Fruit fly (Drosophila melanogaster) whole organism, embryonic: Measurements from ENCODE around the gene Lrr47.

Experiments used
- B-H1 ChIP-seq: fragments of 200-800 bp; sonication (Bioruptor generic); IDR thresholded peaks from 3 replicates; pipeline ENCODE4 v1.3.6; 2022; ENCODE audit warnings: missing biosample characterization, missing genetic modification characterization
- CG10267 ChIP-seq: fragments of 200-800 bp; sonication (Bioruptor generic); optimal IDR thresholded peaks from 2 replicates; lab custom pipeline; 2018; ENCODE audit warnings: missing biosample characterization, mild to moderate bottlenecking, missing genetic modification characterization, moderate library complexity
- CG10959 ChIP-seq: fragments of 200-800 bp; sonication (Bioruptor generic); IDR thresholded peaks from 2 replicates; pipeline ENCODE4 v1.3.6; 2022; ENCODE audit warnings: missing biosample characterization, missing genetic modification characterization
- CG11696 ChIP-seq: fragments of 200-800 bp; sonication (Bioruptor generic); IDR thresholded peaks from 2 replicates; pipeline ENCODE4 v1.3.6; 2022; ENCODE audit warnings: missing biosample characterization, missing genetic modification characterization
- CG12769 ChIP-seq: fragments of 200-800 bp; sonication (Bioruptor generic); optimal IDR thresholded peaks from 2 replicates; lab custom pipeline; 2019; ENCODE audit warnings: missing biosample characterization, mild to moderate bottlenecking, missing genetic modification characterization, moderate library complexity
- CG13775 ChIP-seq: fragments of 200-800 bp; sonication (Bioruptor generic); optimal IDR thresholded peaks from 3 replicates; lab custom pipeline; 2017; ENCODE audit warnings: missing biosample characterization, mild to moderate bottlenecking, missing genetic modification characterization
- CG14441 ChIP-seq: fragments of 200-800 bp; sonication (Bioruptor generic); IDR thresholded peaks from 2 replicates; pipeline ENCODE4 v1.3.6; 2022; ENCODE audit warnings: missing biosample characterization, missing genetic modification characterization
- CG15514 ChIP-seq: fragments of 200-800 bp; sonication (Bioruptor generic); optimal IDR thresholded peaks from 3 replicates; lab custom pipeline; 2017; ENCODE audit warnings: missing biosample characterization, missing genetic modification characterization, mild to moderate bottlenecking, moderate library complexity, missing genetic modification reagents
- CG15696 ChIP-seq: fragments of 200-800 bp; sonication (Bioruptor generic); optimal IDR thresholded peaks from 2 replicates; lab custom pipeline; 2019; ENCODE audit warnings: missing biosample characterization, mild to moderate bottlenecking, missing genetic modification characterization, moderate library complexity
- CG16815 ChIP-seq: fragments of 200-800 bp; sonication (Bioruptor generic); optimal IDR thresholded peaks from 3 replicates; lab custom pipeline; 2017; ENCODE audit warnings: missing biosample characterization, mild to moderate bottlenecking, missing genetic modification characterization
- CG17802 ChIP-seq: fragments of 200-800 bp; sonication (Bioruptor generic); optimal IDR thresholded peaks from 2 replicates; lab custom pipeline; 2018; ENCODE audit warnings: missing biosample characterization, mild to moderate bottlenecking, missing genetic modification characterization, moderate library complexity
- CG2120 ChIP-seq: fragments of 200-800 bp; sonication (Bioruptor generic); optimal IDR thresholded peaks from 3 replicates; lab custom pipeline; 2016; ENCODE audit warnings: missing biosample characterization, missing genetic modification characterization
- CG33557 ChIP-seq: fragments of 200-800 bp; sonication (Bioruptor generic); optimal IDR thresholded peaks from 2 replicates; lab custom pipeline; 2019; ENCODE audit warnings: missing biosample characterization, mild to moderate bottlenecking, missing genetic modification characterization, moderate library complexity
- CG4617 ChIP-seq: fragments of 200-800 bp; sonication (Bioruptor generic); optimal IDR thresholded peaks from 3 replicates; lab custom pipeline; 2016; ENCODE audit warnings: missing biosample characterization, missing genetic modification characterization, borderline replicate concordance
- CG4707 ChIP-seq: fragments of 200-800 bp; sonication (Bioruptor generic); optimal IDR thresholded peaks from 2 replicates; lab custom pipeline; 2018; ENCODE audit warnings: missing biosample characterization, mild to moderate bottlenecking, missing genetic modification characterization, moderate library complexity
- CG4730 ChIP-seq: fragments of 200-800 bp; sonication (Bioruptor generic); IDR thresholded peaks from 2 replicates; pipeline ENCODE4 v1.3.6; 2022; ENCODE audit warnings: missing biosample characterization, missing genetic modification characterization
- CG6654 ChIP-seq: fragments of 200-800 bp; sonication (Bioruptor generic); optimal IDR thresholded peaks from 2 replicates; lab custom pipeline; 2017; ENCODE audit warnings: missing biosample characterization, mild to moderate bottlenecking, missing genetic modification characterization
- CG8924 ChIP-seq: fragments of 200-800 bp; optimal IDR thresholded peaks from 3 replicates; lab custom pipeline; 2019; ENCODE audit warnings: missing biosample characterization, mild to moderate bottlenecking, missing genetic modification characterization, moderate library complexity
- CG9437 ChIP-seq: fragments of 200-800 bp; sonication (Bioruptor generic); optimal IDR thresholded peaks from 2 replicates; lab custom pipeline; 2018; ENCODE audit warnings: missing biosample characterization, mild to moderate bottlenecking, missing genetic modification characterization
- Dip3 ChIP-seq: fragments of 200-800 bp; sonication (Bioruptor generic); optimal IDR thresholded peaks from 3 replicates; lab custom pipeline; 2016; ENCODE audit warnings: missing biosample characterization, missing genetic modification characterization
- E2f1 ChIP-seq: fragments of 200-800 bp; sonication (Bioruptor generic); IDR thresholded peaks from 2 replicates; pipeline ENCODE4 v1.3.6; 2022; ENCODE audit warnings: missing biosample characterization, missing genetic modification characterization
- Ets97D ChIP-seq: fragments of 200-800 bp; sonication (Bioruptor generic); optimal IDR thresholded peaks from 3 replicates; lab custom pipeline; 2016; ENCODE audit warnings: missing biosample characterization, missing genetic modification characterization
- Fer3 ChIP-seq: fragments of 200-800 bp; sonication (Bioruptor generic); optimal IDR thresholded peaks from 2 replicates; lab custom pipeline; 2018; ENCODE audit warnings: missing biosample characterization, mild to moderate bottlenecking, missing genetic modification characterization, moderate library complexity
- Med ChIP-seq: fragments of 200-800 bp; sonication (Bioruptor generic); peaks from one replicate; lab custom pipeline; 2016; ENCODE audit warnings: missing biosample characterization, missing genetic modification characterization, mild to moderate bottlenecking, inconsistent platforms, moderate library complexity
- Nf-YB ChIP-seq: fragments of 200-800 bp; sonication (Bioruptor generic); optimal IDR thresholded peaks from 3 replicates; lab custom pipeline; 2019; ENCODE audit warnings: missing biosample characterization, mild to moderate bottlenecking, missing genetic modification characterization, moderate library complexity
- Oaz ChIP-seq: fragments of 200-800 bp; sonication (Bioruptor generic); IDR thresholded peaks from 2 replicates; pipeline ENCODE4 v1.3.6; 2022; ENCODE audit warnings: missing biosample characterization, missing genetic modification characterization
- Poxn ChIP-seq: fragments of 200-800 bp; sonication (Bioruptor generic); IDR thresholded peaks from 2 replicates; pipeline ENCODE4 v1.3.6; 2022; ENCODE audit warnings: missing biosample characterization, missing genetic modification characterization
- Spps ChIP-seq: fragments of 200-800 bp; sonication (Bioruptor generic); optimal IDR thresholded peaks from 2 replicates; lab custom pipeline; 2018; ENCODE audit warnings: missing biosample characterization, mild to moderate bottlenecking, missing genetic modification characterization
- Vsx1 ChIP-seq: fragments of 200-800 bp; sonication (Bioruptor generic); optimal IDR thresholded peaks from 2 replicates; lab custom pipeline; 2017; ENCODE audit warnings: missing biosample characterization, mild to moderate bottlenecking, missing genetic modification characterization, missing genetic modification reagents
- amos ChIP-seq: fragments of 200-800 bp; sonication (Bioruptor generic); IDR thresholded peaks from 2 replicates; pipeline ENCODE4 v1.3.6; 2022; ENCODE audit warnings: missing biosample characterization, missing genetic modification characterization; ENCODE audit not compliant: partially characterized antibody
- bbx ChIP-seq: fragments of 200-800 bp; sonication (Bioruptor generic); IDR thresholded peaks from 2 replicates; pipeline ENCODE4 v1.3.6; 2022; ENCODE audit warnings: missing biosample characterization, missing genetic modification characterization; ENCODE audit not compliant: partially characterized antibody
- bigmax ChIP-seq: fragments of 200-800 bp; sonication (Bioruptor generic); optimal IDR thresholded peaks from 2 replicates; lab custom pipeline; 2018; ENCODE audit warnings: missing biosample characterization, mild to moderate bottlenecking, missing genetic modification characterization
- chif ChIP-seq, 2 experiments: fragments of 200-800 bp; sonication (Bioruptor generic); optimal IDR thresholded peaks; 3 replicates each; lab custom pipeline; 2016; ENCODE audit warnings: missing biosample characterization in 2 of 2, missing genetic modification characterization in 2 of 2
- chm ChIP-seq: fragments of 200-800 bp; sonication (Bioruptor generic); IDR thresholded peaks from 2 replicates; pipeline ENCODE4 v1.3.6; 2022; ENCODE audit warnings: missing biosample characterization, missing genetic modification characterization
- corto ChIP-seq: fragments of 200-800 bp; sonication (Bioruptor generic); optimal IDR thresholded peaks from 2 replicates; lab custom pipeline; 2016; ENCODE audit warnings: missing biosample characterization, mild to moderate bottlenecking, missing genetic modification characterization, moderate library complexity
- da ChIP-seq: fragments of 200-800 bp; sonication (Bioruptor generic); optimal IDR thresholded peaks from 2 replicates; lab custom pipeline; 2016; ENCODE audit warnings: missing biosample characterization, missing genetic modification characterization
- exex ChIP-seq: fragments of 200-800 bp; sonication (Bioruptor generic); optimal IDR thresholded peaks from 4 replicates; lab custom pipeline; 2018; ENCODE audit warnings: missing biosample characterization, mild to moderate bottlenecking, missing genetic modification characterization, moderate library complexity
- ftz-f1 ChIP-seq: fragments of 200-800 bp; sonication (Bioruptor generic); optimal IDR thresholded peaks from 2 replicates; lab custom pipeline; 2016; ENCODE audit warnings: missing biosample characterization, missing genetic modification characterization
- fu2 ChIP-seq: fragments of 200-800 bp; sonication (Bioruptor generic); optimal IDR thresholded peaks from 2 replicates; lab custom pipeline; 2016; ENCODE audit warnings: missing biosample characterization, missing genetic modification characterization
- hkb ChIP-seq, 2 experiments: fragments of 200-800 bp in 1 of 2; fragments of >200 bp in 1 of 2; sonication (Bioruptor generic) in 1 of 2; IDR thresholded peaks in 1 of 2; optimal IDR thresholded peaks in 1 of 2; 2 replicates each; pipeline versions ENCODE4 v1.3.6 to Lab custom; 2017 to 2022; ENCODE audit warnings: missing biosample characterization in 1 of 2, missing genetic modification characterization in 1 of 2
- lmd ChIP-seq: fragments of 200-800 bp; sonication (Bioruptor generic); IDR thresholded peaks from 2 replicates; pipeline ENCODE4 v1.3.6; 2022; ENCODE audit warnings: missing biosample characterization, missing genetic modification characterization
- nmo ChIP-seq: fragments of 200-800 bp; sonication (Bioruptor generic); optimal IDR thresholded peaks from 2 replicates; lab custom pipeline; 2018; ENCODE audit warnings: missing biosample characterization, mild to moderate bottlenecking, missing genetic modification characterization, moderate library complexity
- org-1 ChIP-seq: fragments of 200-800 bp; sonication (Bioruptor generic); optimal IDR thresholded peaks from 2 replicates; lab custom pipeline; 2017; ENCODE audit warnings: missing biosample characterization, missing genetic modification characterization
- row ChIP-seq: fragments of 200-800 bp; sonication (Bioruptor generic); IDR thresholded peaks from 3 replicates; pipeline ENCODE4 v1.3.6; 2022; ENCODE audit warnings: missing biosample characterization, missing genetic modification characterization
- tup ChIP-seq: fragments of 200-800 bp; sonication (Bioruptor generic); optimal IDR thresholded peaks from 2 replicates; lab custom pipeline; 2016; ENCODE audit warnings: missing biosample characterization, mild to moderate bottlenecking, missing genetic modification characterization, moderate library complexity
- vfl ChIP-seq: fragments of 200-800 bp; sonication (Bioruptor generic); optimal IDR thresholded peaks from 2 replicates; lab custom pipeline; 2016; ENCODE audit warnings: missing biosample characterization, missing genetic modification characterization
- vvl ChIP-seq: fragments of 200-800 bp; sonication (Bioruptor generic); IDR thresholded peaks from 2 replicates; pipeline ENCODE4 v1.3.6; 2022; ENCODE audit warnings: missing biosample characterization, missing genetic modification characterization
- zfh1 ChIP-seq: fragments of 200-800 bp; sonication (Bioruptor generic); IDR thresholded peaks from 3 replicates; pipeline ENCODE4 v1.3.6; 2022; ENCODE audit warnings: missing biosample characterization, missing genetic modification characterization

Gene Lrr47

DNA sequence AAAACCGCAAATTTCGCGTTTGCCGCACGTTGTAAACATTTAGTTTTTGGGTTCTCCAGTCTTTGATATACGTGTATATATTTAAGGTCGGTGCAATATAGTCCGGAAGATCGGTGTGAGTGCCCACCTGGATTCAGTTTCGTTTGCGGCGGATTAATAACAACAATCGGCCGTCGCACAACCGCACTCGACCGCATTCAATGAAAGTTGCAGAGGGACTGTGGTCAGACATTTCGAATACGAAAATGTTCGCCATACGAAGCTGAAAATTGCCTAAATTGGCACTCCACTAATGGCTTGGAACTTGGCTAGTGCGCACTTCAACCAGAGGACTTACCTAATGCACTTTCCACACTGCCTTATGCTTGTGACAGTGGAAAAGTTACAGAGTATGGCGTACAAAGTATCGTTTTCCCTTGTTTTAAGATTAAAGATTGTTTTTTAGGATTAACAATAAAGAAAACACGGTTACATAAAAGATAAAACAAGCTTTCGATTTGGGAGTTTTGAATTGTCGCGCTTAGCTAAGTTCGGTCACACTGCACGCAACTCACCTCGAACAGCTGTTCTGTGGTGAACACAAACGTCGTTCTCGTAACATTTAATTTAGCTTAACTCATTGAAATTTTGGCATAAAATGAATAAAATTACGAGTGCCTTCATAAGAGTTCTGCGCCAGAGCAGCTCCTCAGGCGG, 10.4 kb upstream of the Lrr47 start, which contains the start of the genes Myo31DF and CG6094 (continued):
- no peak for TF ChIP-seq CG9437
- peak; percentile 9 for TF ChIP-seq CG8924
- TF ChIP-seq da = peak; percentile 24
- no peak for TF ChIP-seq org-1 (GFP tag; lab: Kevin White, UChicago)
- peak; percentile 5; the same call in 1 of the 2 replicates for TF ChIP-seq lmd (GFP tag; lab: Robert Waterston, UW)
- TF ChIP-seq row = peak; percentile 59
- TF ChIP-seq bbx (GFP tag; lab: Robert Waterston, UW) = peak; percentile 65
- peak; percentile 93 for TF ChIP-seq Med (GFP tag; lab: Kevin White, UChicago)
- TF ChIP-seq CG6654 (GFP tag; lab: Kevin White, UChicago) = peak; percentile 96
- TF ChIP-seq corto (GFP tag; lab: Kevin White, UChicago) = no peak
- TF ChIP-seq nmo (GFP tag; lab: Kevin White, UChicago) = peak; percentile 78
- TF ChIP-seq Poxn (GFP tag; lab: Robert Waterston, UW) = no peak
- no peak for TF ChIP-seq tup (GFP tag; lab: Kevin White, UChicago)
- no peak for TF ChIP-seq Spps (tag; lab: Kevin White, UChicago)
- 0 out of 3 replicates have a peak, but pooled peaks have one; percentile 24 for TF ChIP-seq zfh1 (GFP tag; lab: Robert Waterston, UW)
- TF ChIP-seq chm (GFP tag; lab: Robert Waterston, UW) = peak; percentile 78
- no peak for TF ChIP-seq CG13775 (GFP tag; lab: Kevin White, UChicago)
- TF ChIP-seq Ets97D (GFP tag; lab: Kevin White, UChicago) = peak; percentile 81
- peak; percentile 7 for TF ChIP-seq CG4617 (GFP tag; lab: Kevin White, UChicago)
- no peak for TF ChIP-seq bigmax (GFP tag; lab: Kevin White, UChicago)
- TF ChIP-seq CG10267 (tag; lab: Kevin White, UChicago) = peak; percentile 59
- peak; percentile 15 for TF ChIP-seq Fer3
- TF ChIP-seq B-H1 = no peak; the same call in 2 of the 3 replicates
- peak; percentile 59 for TF ChIP-seq Vsx1 (GFP tag; lab: Kevin White, UChicago)
- peak; percentile 19 for TF ChIP-seq exex (tag; lab: Kevin White, UChicago)
- TF ChIP-seq CG11696 = 0 out of 2 replicates have a peak, but pooled peaks have one; percentile 17
- TF ChIP-seq CG4707 (GFP tag; lab: Kevin White, UChicago) = no peak
- TF ChIP-seq fu2 (GFP tag; lab: Kevin White, UChicago) = peak; percentile 43
- peak; percentile 8 for TF ChIP-seq CG15696
- TF ChIP-seq chif (GFP tag; optimal IDR thresholded peaks at IDR 0.05; lab: Kevin White, UChicago) = peak in 1 of 2 experiments; percentile 43
- no peak for TF ChIP-seq CG10959 (GFP tag; lab: Robert Waterston, UW)
- TF ChIP-seq CG33557 = no peak
- TF ChIP-seq amos = peak; percentile 57; the same call in 1 of the 2 replicates
- TF ChIP-seq ftz-f1 (GFP tag; lab: Kevin White, UChicago) = peak; percentile 48
- peak; percentile 27 for TF ChIP-seq vfl
- TF ChIP-seq CG16815 (GFP tag; lab: Kevin White, UChicago) = no peak
- TF ChIP-seq CG2120 (GFP tag; lab: Kevin White, UChicago) = peak; percentile 47
- no peak for TF ChIP-seq Dip3 (GFP tag; lab: Kevin White, UChicago)
- peak; percentile 44 for TF ChIP-seq vvl (GFP tag; lab: Robert Waterston, UW)
- peak; percentile 88 for TF ChIP-seq CG15514 (GFP tag; lab: Kevin White, UChicago)
- TF ChIP-seq Oaz (GFP tag; lab: Robert Waterston, UW) = no peak
- TF ChIP-seq CG17802 (tag; lab: Kevin White, UChicago) = peak; percentile 86
- no peak for TF ChIP-seq E2f1 (GFP tag; lab: Robert Waterston, UW)
- peak; percentile 77 for TF ChIP-seq hkb (optimal IDR thresholded peaks at IDR 0.05; lab: Kevin White, UChicago)
- peak; percentile 34; the same call in 1 of the 2 replicates for TF ChIP-seq hkb (GFP tag; IDR thresholded peaks at IDR 0.05; lab: Robert Waterston, UW)
- TF ChIP-seq CG14441 = 0 out of 2 replicates have a peak, but pooled peaks have one; percentile 34
- peak; percentile 76 for TF ChIP-seq CG12769
- TF ChIP-seq Nf-YB (GFP tag; lab: Kevin White, UChicago) = no peak
- TF ChIP-seq CG4730 (GFP tag; lab: Robert Waterston, UW) = no peak
